Fruit fly (Drosophila melanogaster) whole organism, prepupa: ENCODE data around the gene Cyp4ac3.

Experiments
- Blimp-1 ChIP-seq: fragments of 200-800 bp; sonication (Bioruptor generic); optimal IDR thresholded peaks from 3 replicates; lab custom pipeline; 2017; ENCODE audit warnings: missing biosample characterization, missing genetic modification characterization, mild to moderate bottlenecking, moderate library complexity, missing genetic modification reagents
- CG10631 ChIP-seq: fragments of 200-800 bp; sonication (Bioruptor generic); optimal IDR thresholded peaks from 2 replicates; lab custom pipeline; 2016; ENCODE audit warnings: missing biosample characterization, missing genetic modification characterization
- CG10669 ChIP-seq: fragments of 200-800 bp; sonication (Bioruptor generic); optimal IDR thresholded peaks from 3 replicates; lab custom pipeline; 2018; ENCODE audit warnings: missing biosample characterization, mild to moderate bottlenecking, missing genetic modification characterization, moderate library complexity
- CG11294 ChIP-seq: fragments of 200-800 bp; sonication (Bioruptor generic); IDR thresholded peaks from 2 replicates; pipeline ENCODE4 v1.3.6; 2022; ENCODE audit warnings: missing biosample characterization, missing genetic modification characterization
- CG15336 ChIP-seq: fragments of 200-800 bp; sonication (Bioruptor generic); IDR thresholded peaks from 2 replicates; pipeline ENCODE4 v1.3.6; 2022; ENCODE audit warnings: missing biosample characterization, missing genetic modification characterization
- CG1621 ChIP-seq: fragments of 200-800 bp; sonication (Bioruptor generic); optimal IDR thresholded peaks from 3 replicates; lab custom pipeline; 2018; ENCODE audit warnings: missing biosample characterization, mild to moderate bottlenecking, missing genetic modification characterization
- CG4318 ChIP-seq: fragments of 200-800 bp; sonication (Bioruptor generic); optimal IDR thresholded peaks from 3 replicates; lab custom pipeline; 2017; ENCODE audit warnings: missing biosample characterization, mild to moderate bottlenecking, missing genetic modification characterization
- CG6276 ChIP-seq: fragments of 200-800 bp; sonication (Bioruptor generic); optimal IDR thresholded peaks from 2 replicates; lab custom pipeline; 2017; ENCODE audit warnings: missing biosample characterization, mild to moderate bottlenecking, missing genetic modification characterization
- CG6854 ChIP-seq: fragments of 200-800 bp; sonication (Bioruptor generic); optimal IDR thresholded peaks from 2 replicates; lab custom pipeline; 2017; ENCODE audit warnings: missing biosample characterization, mild to moderate bottlenecking, missing genetic modification characterization
- CG8119 ChIP-seq: fragments of 200-800 bp; sonication (Bioruptor generic); IDR thresholded peaks from 3 replicates; pipeline ENCODE4 v1.3.6; 2022; ENCODE audit warnings: missing biosample characterization, missing genetic modification characterization
- Eip75B ChIP-seq: fragments of 200-800 bp; sonication (Bioruptor generic); optimal IDR thresholded peaks from 3 replicates; lab custom pipeline; 2016; ENCODE audit warnings: missing biosample characterization, missing genetic modification characterization
- Lpt ChIP-seq: fragments of 200-800 bp; sonication (Bioruptor generic); optimal IDR thresholded peaks from 3 replicates; lab custom pipeline; 2016; ENCODE audit warnings: missing biosample characterization, missing genetic modification characterization
- Met ChIP-seq: fragments of 200-800 bp; sonication (Bioruptor generic); optimal IDR thresholded peaks from 3 replicates; lab custom pipeline; 2016; ENCODE audit warnings: missing biosample characterization, missing genetic modification characterization
- OdsH ChIP-seq: fragments of 200-800 bp; sonication (Bioruptor generic); optimal IDR thresholded peaks from 3 replicates; lab custom pipeline; 2016; ENCODE audit warnings: missing biosample characterization, missing genetic modification characterization
- Sox14 ChIP-seq: fragments of 200-800 bp; sonication (Bioruptor generic); optimal IDR thresholded peaks from 3 replicates; lab custom pipeline; 2016; ENCODE audit warnings: missing biosample characterization, missing genetic modification characterization
- fd85E ChIP-seq: fragments of 200-800 bp; sonication (Bioruptor generic); optimal IDR thresholded peaks from 3 replicates; lab custom pipeline; 2016; ENCODE audit warnings: missing biosample characterization, missing genetic modification characterization
- fkh ChIP-seq: fragments of 200-800 bp; sonication (Bioruptor generic); optimal IDR thresholded peaks from 3 replicates; lab custom pipeline; 2017; ENCODE audit warnings: missing biosample characterization, mild to moderate bottlenecking, missing genetic modification characterization, moderate library complexity
- net ChIP-seq: fragments of 200-800 bp; sonication (Bioruptor generic); optimal IDR thresholded peaks from 3 replicates; lab custom pipeline; 2016; ENCODE audit warnings: missing biosample characterization, missing genetic modification characterization
- topi ChIP-seq: fragments of 200-800 bp; sonication (Bioruptor generic); optimal IDR thresholded peaks from 3 replicates; lab custom pipeline; 2016; ENCODE audit warnings: missing biosample characterization, missing genetic modification characterization

Cyp4ac3 gene

dm6 chr2L:5314630-5315159 lies 46.4 kb downstream of the Cyp4ac3 start, which contains the start of gene CG14024:
Gene CG14024 (minus strand): TSS chr2L:5314895.
- no peak for TF ChIP-seq CG1621 (tag; lab: Kevin White, UChicago)
- TF ChIP-seq CG4318 (GFP tag; lab: Kevin White, UChicago), result no peak
- no peak for TF ChIP-seq Lpt (GFP tag; lab: Kevin White, UChicago)
- no peak for TF ChIP-seq CG6276
- no peak for TF ChIP-seq fkh (GFP tag; lab: Kevin White, UChicago)
- TF ChIP-seq fd85E (GFP tag; lab: Kevin White, UChicago), result no peak
- no peak for TF ChIP-seq Met (GFP tag; lab: Kevin White, UChicago)
- TF ChIP-seq OdsH, result no peak
- no peak for TF ChIP-seq net
- TF ChIP-seq Sox14, result no peak
- TF ChIP-seq CG6854 (GFP tag; lab: Kevin White, UChicago), result no peak
- no peak for TF ChIP-seq CG8119
- TF ChIP-seq CG10669 (GFP tag; lab: Kevin White, UChicago), result no peak
- TF ChIP-seq Blimp-1 (GFP tag; lab: Kevin White, UChicago), result no peak
- no peak for TF ChIP-seq CG15336 (GFP tag; lab: Robert Waterston, UW)
- no peak for TF ChIP-seq Eip75B (GFP tag; lab: Kevin White, UChicago)
- TF ChIP-seq CG11294 (GFP tag; lab: Robert Waterston, UW), result no peak
- TF ChIP-seq CG10631 (GFP tag; lab: Kevin White, UChicago), result no peak
- TF ChIP-seq topi (GFP tag; lab: Kevin White, UChicago), result no peak
